Fruit fly (Drosophila melanogaster): Measurements from ENCODE around the gene CG14223.

CG14223 gene

DNA sequence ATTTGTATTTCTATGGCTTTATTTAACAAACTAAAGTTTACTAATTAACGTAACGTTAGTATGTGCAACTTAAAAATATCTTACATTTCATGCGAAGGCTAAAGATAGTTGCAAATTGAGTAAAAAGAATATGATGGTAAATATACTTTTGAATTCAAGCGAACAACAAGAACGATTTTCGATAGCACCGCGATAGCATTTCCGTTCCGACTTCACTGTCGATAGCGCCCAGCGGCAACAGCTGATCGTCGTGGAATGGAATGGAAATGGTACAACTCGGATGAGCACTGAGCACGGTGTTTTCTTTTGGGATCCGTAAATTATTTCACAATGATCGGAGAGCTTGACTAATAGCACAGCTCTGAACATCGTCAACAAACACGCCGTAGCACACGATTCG lies 50.3 kb downstream of the CG14223 start (continued):
- peak; percentile 35 for TF ChIP-seq Hand (GFP tag; optimal IDR thresholded peaks at IDR 0.05)
- no peak for TF ChIP-seq CG1602 (GFP tag; optimal IDR thresholded peaks at IDR 0.05)
- no peak for TF ChIP-seq H2.0 (GFP tag; IDR thresholded peaks at IDR 0.05)
- peak in 1 of 2 experiments; percentile 32 for TF ChIP-seq Eip74EF (GFP tag; optimal IDR thresholded peaks at IDR 0.05)
- peak; percentile 89 for TF ChIP-seq mirr (GFP tag; optimal IDR thresholded peaks at IDR 0.05)
- TF ChIP-seq CG17328 (GFP tag; IDR thresholded peaks at IDR 0.05), result peak; percentile 58
- TF ChIP-seq Dek (tag; optimal IDR thresholded peaks at IDR 0.05), result no peak
- peak; percentile 55; the same call in 2 of the 3 replicates for TF ChIP-seq CG34224 (GFP tag; IDR thresholded peaks at IDR 0.05; ENCODE audit: partially characterized antibody)
- no peak for TF ChIP-seq repo (GFP tag; optimal IDR thresholded peaks at IDR 0.05)
- no peak for TF ChIP-seq Bteb2 (GFP tag; optimal IDR thresholded peaks at IDR 0.05)
- peak; percentile 76 for TF ChIP-seq B-H2 (GFP tag; optimal IDR thresholded peaks at IDR 0.05)
- TF ChIP-seq CG2202 (tag; optimal IDR thresholded peaks at IDR 0.05), result peak; percentile 19
- TF ChIP-seq CG17186 (GFP tag; optimal IDR thresholded peaks at IDR 0.05), result no peak
- no peak for TF ChIP-seq tap (tag; optimal IDR thresholded peaks at IDR 0.05)
- TF ChIP-seq corto (GFP tag; optimal IDR thresholded peaks at IDR 0.05), result no peak
- 0 out of 3 replicates have a peak, but pooled peaks have one; percentile 33 for TF ChIP-seq CG11456 (GFP tag; IDR thresholded peaks at IDR 0.05)
- TF ChIP-seq CG14050 (GFP tag; IDR thresholded peaks at IDR 0.05), result no peak
- peak; percentile 1 for TF ChIP-seq CG7928 (GFP tag; optimal IDR thresholded peaks at IDR 0.05)
- no peak for TF ChIP-seq CG6175 (GFP tag; IDR thresholded peaks at IDR 0.05)
- peak; percentile 41; the same call in 1 of the 2 replicates for TF ChIP-seq CG32532 (GFP tag; IDR thresholded peaks at IDR 0.05)
- no peak for TF ChIP-seq B-H1 (GFP tag; IDR thresholded peaks at IDR 0.05)
- TF ChIP-seq Atf3 (GFP tag; optimal IDR thresholded peaks at IDR 0.05), result no peak
- 0 out of 3 replicates have a peak, but pooled peaks have one; percentile 33 for TF ChIP-seq CG16813 (GFP tag; IDR thresholded peaks at IDR 0.05; ENCODE audit: partially characterized antibody)
- TF ChIP-seq CG17568 (GFP tag; optimal IDR thresholded peaks at IDR 0.05), result no peak
- TF ChIP-seq CG6791 (GFP tag; IDR thresholded peaks at IDR 0.05; ENCODE audit: partially characterized antibody), result peak; percentile 44; the same call in 1 of the 3 replicates
- TF ChIP-seq CG8281 (tag; optimal IDR thresholded peaks at IDR 0.05), result no peak
- TF ChIP-seq wor (GFP tag; IDR thresholded peaks at IDR 0.05), result no peak
- no peak for TF ChIP-seq pros (GFP tag; optimal IDR thresholded peaks at IDR 0.05)
- peak; percentile 84 for TF ChIP-seq Fer1 (GFP tag; optimal IDR thresholded peaks at IDR 0.05)
- peak; percentile 69 for TF ChIP-seq gcm (GFP tag; optimal IDR thresholded peaks at IDR 0.05)
- TF ChIP-seq sc (optimal IDR thresholded peaks at IDR 0.05), result no peak
- no peak for TF ChIP-seq sc (GFP tag; optimal IDR thresholded peaks at IDR 0.05)
- peak; percentile 68 for TF ChIP-seq CG10543 (GFP tag; optimal IDR thresholded peaks at IDR 0.05)
- TF ChIP-seq inv (GFP tag; IDR thresholded peaks at IDR 0.05; ENCODE audit: partially characterized antibody), result no peak
- TF ChIP-seq CG10267 (tag; optimal IDR thresholded peaks at IDR 0.05), result peak; percentile 54
- TF ChIP-seq cwo (GFP tag; optimal IDR thresholded peaks at IDR 0.05), result no peak
- no peak for TF ChIP-seq CG4282 (GFP tag; optimal IDR thresholded peaks at IDR 0.05)
- TF ChIP-seq Meics (GFP tag; optimal IDR thresholded peaks at IDR 0.05), result peak; percentile 83
- TF ChIP-seq pzg (GFP tag; optimal IDR thresholded peaks at IDR 0.05), result peak; percentile 57
- peak; percentile 76 for TF ChIP-seq stwl (tag; optimal IDR thresholded peaks at IDR 0.05)
- TF ChIP-seq sr (GFP tag; IDR thresholded peaks at IDR 0.05), result no peak
- TF ChIP-seq CG8478 (optimal IDR thresholded peaks at IDR 0.05), result no peak
- no peak for TF ChIP-seq CG16815 (GFP tag; optimal IDR thresholded peaks at IDR 0.05)
- TF ChIP-seq chm (GFP tag; IDR thresholded peaks at IDR 0.05), result peak; percentile 74
- TF ChIP-seq caup (GFP tag; optimal IDR thresholded peaks at IDR 0.05; ENCODE audit: severe bottlenecking), result peak; percentile 82
- TF ChIP-seq lola (GFP tag; optimal IDR thresholded peaks at IDR 0.05), result no peak
- TF ChIP-seq HLH3B (GFP tag; IDR thresholded peaks at IDR 0.05), result peak; percentile 40; the same call in 1 of the 2 replicates
- no peak for TF ChIP-seq Ptx1 (GFP tag; IDR thresholded peaks at IDR 0.05)
- no peak for TF ChIP-seq Antp (GFP tag; optimal IDR thresholded peaks at IDR 0.05)
- TF ChIP-seq CG9797 (GFP tag; optimal IDR thresholded peaks at IDR 0.05), result peak; percentile 34

Data from whole organism, embryonic.